Fruit fly (Drosophila melanogaster) S2 (cell line): ENCODE data around the gene CG13047.

Experiments used
- CG8478 ChIP-seq: fragments of >200 bp; optimal IDR thresholded peaks from 2 replicates; lab custom pipeline; 2018
- CTCF ChIP-seq, 2 experiments: fragments of >200 bp; optimal IDR thresholded peaks; 2 replicates each; lab custom pipeline; 2018

- TF ChIP-seq CG8478, result no peak
- no peak for TF ChIP-seq CTCF (optimal IDR thresholded peaks at IDR 0.05; lab: Kevin White, UChicago)
These were observed 43.2 kb upstream of the CG13047 start, which contains the start of gene CG13058 for dm6 chr3L:16328207-16328891.
